Fruit fly (Drosophila melanogaster) whole organism, prepupa: ENCODE data around the gene ND-42.

Experiments
- CG10631 ChIP-seq: fragments of 200-800 bp; sonication (Bioruptor generic); optimal IDR thresholded peaks from 2 replicates; lab custom pipeline; 2016; ENCODE audit warnings: missing biosample characterization, missing genetic modification characterization
- CG10669 ChIP-seq: fragments of 200-800 bp; sonication (Bioruptor generic); optimal IDR thresholded peaks from 3 replicates; lab custom pipeline; 2018; ENCODE audit warnings: missing biosample characterization, mild to moderate bottlenecking, missing genetic modification characterization, moderate library complexity
- CG11762 ChIP-seq: fragments of 200-800 bp; sonication (Bioruptor generic); optimal IDR thresholded peaks from 3 replicates; lab custom pipeline; 2016; ENCODE audit warnings: missing biosample characterization, missing genetic modification characterization; ENCODE audit not compliant: insufficient read depth
- CG15336 ChIP-seq: fragments of 200-800 bp; sonication (Bioruptor generic); IDR thresholded peaks from 2 replicates; pipeline ENCODE4 v1.3.6; 2022; ENCODE audit warnings: missing biosample characterization, missing genetic modification characterization
- CG1621 ChIP-seq: fragments of 200-800 bp; sonication (Bioruptor generic); optimal IDR thresholded peaks from 3 replicates; lab custom pipeline; 2018; ENCODE audit warnings: missing biosample characterization, mild to moderate bottlenecking, missing genetic modification characterization
- CG16779 ChIP-seq: fragments of 200-800 bp; sonication (Bioruptor generic); optimal IDR thresholded peaks from 3 replicates; lab custom pipeline; 2017; ENCODE audit warnings: missing biosample characterization, mild to moderate bottlenecking, missing genetic modification characterization
- CG3032 ChIP-seq: fragments of 200-800 bp; optimal IDR thresholded peaks from 2 replicates; lab custom pipeline; 2019; ENCODE audit warnings: missing biosample characterization, mild to moderate bottlenecking, missing genetic modification characterization, moderate library complexity
- CG32006 ChIP-seq: fragments of 200-800 bp; sonication (Bioruptor generic); optimal IDR thresholded peaks from 3 replicates; lab custom pipeline; 2017; ENCODE audit warnings: missing biosample characterization, mild to moderate bottlenecking, missing genetic modification characterization
- CG3919 ChIP-seq: fragments of 200-800 bp; sonication (Bioruptor generic); optimal IDR thresholded peaks from 3 replicates; lab custom pipeline; 2016; ENCODE audit warnings: missing biosample characterization, missing genetic modification characterization
- CG4318 ChIP-seq: fragments of 200-800 bp; sonication (Bioruptor generic); optimal IDR thresholded peaks from 3 replicates; lab custom pipeline; 2017; ENCODE audit warnings: missing biosample characterization, mild to moderate bottlenecking, missing genetic modification characterization
- CG6276 ChIP-seq: fragments of 200-800 bp; sonication (Bioruptor generic); optimal IDR thresholded peaks from 2 replicates; lab custom pipeline; 2017; ENCODE audit warnings: missing biosample characterization, mild to moderate bottlenecking, missing genetic modification characterization
- CG6792 ChIP-seq: fragments of 200-800 bp; sonication (Bioruptor generic); optimal IDR thresholded peaks from 3 replicates; lab custom pipeline; 2016; ENCODE audit warnings: missing biosample characterization, missing genetic modification characterization
- CG6854 ChIP-seq: fragments of 200-800 bp; sonication (Bioruptor generic); optimal IDR thresholded peaks from 2 replicates; lab custom pipeline; 2017; ENCODE audit warnings: missing biosample characterization, mild to moderate bottlenecking, missing genetic modification characterization
- CG7368 ChIP-seq: fragments of 200-800 bp; sonication (Bioruptor generic); optimal IDR thresholded peaks from 3 replicates; lab custom pipeline; 2016; ENCODE audit warnings: missing biosample characterization, missing genetic modification characterization
- CG8119 ChIP-seq: fragments of 200-800 bp; sonication (Bioruptor generic); IDR thresholded peaks from 3 replicates; pipeline ENCODE4 v1.3.6; 2022; ENCODE audit warnings: missing biosample characterization, missing genetic modification characterization
- CG8319 ChIP-seq: fragments of 200-800 bp; sonication (Bioruptor generic); optimal IDR thresholded peaks from 3 replicates; lab custom pipeline; 2016; ENCODE audit warnings: missing biosample characterization, missing genetic modification characterization
- CG8632 ChIP-seq: fragments of 200-800 bp; sonication (Bioruptor generic); optimal IDR thresholded peaks from 3 replicates; lab custom pipeline; 2016; ENCODE audit warnings: missing biosample characterization, missing genetic modification characterization
- Eip75B ChIP-seq: fragments of 200-800 bp; sonication (Bioruptor generic); optimal IDR thresholded peaks from 3 replicates; lab custom pipeline; 2016; ENCODE audit warnings: missing biosample characterization, missing genetic modification characterization
- Eip78C ChIP-seq: fragments of 200-800 bp; sonication (Bioruptor generic); peaks from one replicate; lab custom pipeline; 2016; ENCODE audit warnings: missing biosample characterization, missing genetic modification characterization
- Eip93F ChIP-seq: fragments of 200-800 bp; sonication (Bioruptor generic); optimal IDR thresholded peaks from 2 replicates; lab custom pipeline; 2016; ENCODE audit warnings: missing biosample characterization, mild to moderate bottlenecking, missing genetic modification characterization
- Ets96B ChIP-seq: fragments of 200-800 bp; optimal IDR thresholded peaks from 2 replicates; lab custom pipeline; 2019; ENCODE audit warnings: missing biosample characterization, mild to moderate bottlenecking, missing genetic modification characterization, moderate library complexity
- Hr39 ChIP-seq: fragments of 200-800 bp; sonication (Bioruptor generic); optimal IDR thresholded peaks from 2 replicates; lab custom pipeline; 2016; ENCODE audit warnings: missing biosample characterization, missing genetic modification characterization
- Lpt ChIP-seq: fragments of 200-800 bp; sonication (Bioruptor generic); optimal IDR thresholded peaks from 3 replicates; lab custom pipeline; 2016; ENCODE audit warnings: missing biosample characterization, missing genetic modification characterization
- OdsH ChIP-seq: fragments of 200-800 bp; sonication (Bioruptor generic); optimal IDR thresholded peaks from 3 replicates; lab custom pipeline; 2016; ENCODE audit warnings: missing biosample characterization, missing genetic modification characterization
- Smox ChIP-seq: fragments of 200-800 bp; sonication (Bioruptor generic); optimal IDR thresholded peaks from 3 replicates; lab custom pipeline; 2016; ENCODE audit warnings: missing biosample characterization, missing genetic modification characterization
- Sox15 ChIP-seq: fragments of 200-800 bp; sonication (Bioruptor generic); optimal IDR thresholded peaks from 3 replicates; lab custom pipeline; 2016; ENCODE audit warnings: missing biosample characterization, missing genetic modification characterization
- achi ChIP-seq: fragments of 200-800 bp; sonication (Bioruptor generic); optimal IDR thresholded peaks from 3 replicates; lab custom pipeline; 2016; ENCODE audit warnings: missing biosample characterization, missing genetic modification characterization
- dac ChIP-seq: fragments of 200-800 bp; sonication (Bioruptor generic); optimal IDR thresholded peaks from 2 replicates; lab custom pipeline; 2017; ENCODE audit warnings: missing biosample characterization, mild to moderate bottlenecking, missing genetic modification characterization
- dsx ChIP-seq: fragments of 200-800 bp; optimal IDR thresholded peaks from 3 replicates; lab custom pipeline; 2019; ENCODE audit warnings: missing biosample characterization, mild to moderate bottlenecking, missing genetic modification characterization, moderate library complexity; ENCODE audit not compliant: poor library complexity, severe bottlenecking
- esn ChIP-seq: fragments of 200-800 bp; sonication (Bioruptor generic); optimal IDR thresholded peaks from 2 replicates; lab custom pipeline; 2016; ENCODE audit warnings: missing biosample characterization, mild to moderate bottlenecking, missing genetic modification characterization, moderate library complexity
- fd85E ChIP-seq: fragments of 200-800 bp; sonication (Bioruptor generic); optimal IDR thresholded peaks from 3 replicates; lab custom pipeline; 2016; ENCODE audit warnings: missing biosample characterization, missing genetic modification characterization
- fkh ChIP-seq: fragments of 200-800 bp; sonication (Bioruptor generic); optimal IDR thresholded peaks from 3 replicates; lab custom pipeline; 2017; ENCODE audit warnings: missing biosample characterization, mild to moderate bottlenecking, missing genetic modification characterization, moderate library complexity
- spab ChIP-seq: fragments of 200-800 bp; sonication (Bioruptor generic); optimal IDR thresholded peaks from 2 replicates; lab custom pipeline; 2017; ENCODE audit warnings: missing biosample characterization, mild to moderate bottlenecking, missing genetic modification characterization, missing genetic modification reagents
- ss ChIP-seq, 2 experiments: fragments of 200-800 bp; sonication (Bioruptor generic); optimal IDR thresholded peaks; 2 replicates in 1 of 2; 3 replicates in 1 of 2; lab custom pipeline; 2017 to 2018; ENCODE audit warnings: mild to moderate bottlenecking in 2 of 2, missing biosample characterization in 2 of 2, missing genetic modification characterization in 2 of 2, moderate library complexity in 1 of 2
- svp ChIP-seq: fragments of 200-800 bp; sonication (Bioruptor generic); peaks from one replicate; lab custom pipeline; 2016; ENCODE audit warnings: missing biosample characterization, missing genetic modification characterization
- topi ChIP-seq: fragments of 200-800 bp; sonication (Bioruptor generic); optimal IDR thresholded peaks from 3 replicates; lab custom pipeline; 2016; ENCODE audit warnings: missing biosample characterization, missing genetic modification characterization

Gene ND-42

dm6 chr3R:21992909-21993308 lies 34.6 kb upstream of the ND-42 start (continued):
- TF ChIP-seq spab = peak; percentile 2
- peak; percentile 42 for TF ChIP-seq Smox (GFP tag; lab: Kevin White, UChicago)
- peak; percentile 43 for TF ChIP-seq CG8319 (GFP tag; lab: Kevin White, UChicago)
- peak in 1 of 2 experiments; percentile 11 for TF ChIP-seq ss (GFP tag; optimal IDR thresholded peaks at IDR 0.05; lab: Kevin White, UChicago)
- TF ChIP-seq CG10631 = peak; percentile 47
- TF ChIP-seq Eip75B (GFP tag; lab: Kevin White, UChicago) = no peak
- TF ChIP-seq Eip78C (GFP tag; lab: Kevin White, UChicago) = peak; percentile 91
- TF ChIP-seq Eip93F (GFP tag; lab: Kevin White, UChicago) = no peak
- TF ChIP-seq Sox15 = peak; percentile 36
- TF ChIP-seq dac (GFP tag; lab: Kevin White, UChicago) = no peak
- peak; percentile 27 for TF ChIP-seq CG1621
- peak; percentile 27 for TF ChIP-seq esn (GFP tag; lab: Kevin White, UChicago)
- TF ChIP-seq CG11762 (GFP tag; lab: Kevin White, UChicago) = peak; percentile 32
- TF ChIP-seq fkh (GFP tag; lab: Kevin White, UChicago) = no peak
- TF ChIP-seq CG8632 (GFP tag; lab: Kevin White, UChicago) = peak; percentile 24
- TF ChIP-seq CG6276 = peak; percentile 66
- TF ChIP-seq CG3919 = peak; percentile 64
- TF ChIP-seq CG32006 (GFP tag; lab: Kevin White, UChicago) = peak; percentile 83
- TF ChIP-seq CG6792 (GFP tag; lab: Kevin White, UChicago) = peak; percentile 5
- TF ChIP-seq Lpt = peak; percentile 29

DNA sequence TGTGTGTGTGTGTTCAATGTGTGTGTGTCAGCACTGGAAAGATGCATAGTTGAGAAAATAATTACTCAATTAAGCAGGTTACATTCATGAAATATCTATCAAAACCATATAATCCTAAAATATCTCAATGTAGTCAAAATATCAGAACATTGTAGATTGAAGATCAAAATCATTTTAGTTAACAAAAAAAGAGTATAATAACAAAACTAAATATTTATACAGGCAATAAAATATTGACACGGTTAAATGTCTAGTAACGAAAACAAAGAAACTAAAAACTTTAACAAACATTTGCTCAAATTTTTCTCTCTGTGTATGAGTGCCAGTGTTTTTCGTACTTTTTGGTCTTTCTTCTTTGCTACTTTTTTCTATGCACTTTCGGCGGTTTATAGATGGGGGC lies 28.6 kb upstream of the ND-42 start:
- TF ChIP-seq Ets96B (tag; lab: Kevin White, UChicago) (peak; percentile 15), ss (GFP tag; optimal IDR thresholded peaks at IDR 0.05; lab: Kevin White, UChicago) (no peak), Smox (GFP tag; lab: Kevin White, UChicago) (peak; percentile 2), CG3032 (tag; lab: Kevin White, UChicago) (peak; percentile 15), CG7368 (GFP tag; lab: Kevin White, UChicago) (no peak), achi (GFP tag; lab: Kevin White, UChicago) (no peak), CG15336 (no peak), CG16779 (tag; lab: Kevin White, UChicago) (no peak), OdsH (GFP tag; lab: Kevin White, UChicago) (no peak), topi (peak; percentile 3), Hr39 (peak; percentile 1), esn (GFP tag; lab: Kevin White, UChicago) (peak; percentile 8), CG10631 (peak; percentile 13), CG1621 (no peak), CG3919 (no peak), Eip78C (GFP tag; lab: Kevin White, UChicago) (peak; percentile 72), dsx (GFP tag; lab: Kevin White, UChicago) (peak; percentile 24), svp (GFP tag; lab: Kevin White, UChicago) (peak; percentile 53), CG10669 (peak; percentile 2), Lpt (no peak)

dm6 chr3R:21999641-22000040 lies 27.9 kb upstream of the ND-42 start:
- TF ChIP-seq svp (GFP tag; lab: Kevin White, UChicago) = peak; percentile 55
- TF ChIP-seq fkh (GFP tag; lab: Kevin White, UChicago) = no peak
- TF ChIP-seq Eip78C (GFP tag; lab: Kevin White, UChicago) = peak; percentile 32
- TF ChIP-seq CG6854 (GFP tag; lab: Kevin White, UChicago) = no peak
- TF ChIP-seq esn (GFP tag; lab: Kevin White, UChicago) = peak; percentile 11
- no peak for TF ChIP-seq CG8119 (GFP tag; lab: Robert Waterston, UW)
- no peak for TF ChIP-seq CG1621
- TF ChIP-seq fd85E (GFP tag; lab: Kevin White, UChicago) = no peak
- no peak for TF ChIP-seq CG4318
- TF ChIP-seq CG7368 (GFP tag; lab: Kevin White, UChicago) = no peak
- TF ChIP-seq topi = peak; percentile 13
- no peak for TF ChIP-seq achi (GFP tag; lab: Kevin White, UChicago)
